Worm (Caenorhabditis elegans) whole organism, late embryonic: ENCODE results near the gene dolk-1.

ENCODE experiments used
- C08G9.2 ChIP-seq: sonication (generic microtip); optimal IDR thresholded peaks from 2 replicates; lab custom pipeline; 2016; ENCODE audit warnings: mild to moderate bottlenecking, missing genetic modification characterization, moderate library complexity, missing compliant biosample characterization
- C38D4.7 ChIP-seq: fragments of 200-800 bp; sonication (Bioruptor generic); optimal IDR thresholded peaks from 2 replicates; lab custom pipeline; 2018; ENCODE audit warnings: mild to moderate bottlenecking, missing genetic modification characterization, moderate library complexity, missing compliant biosample characterization
- F13H6.1 ChIP-seq: sonication (generic microtip); optimal IDR thresholded peaks from 2 replicates; lab custom pipeline; 2016; ENCODE audit warnings: missing genetic modification characterization, missing compliant biosample characterization
- K02D7.2 ChIP-seq: sonication (generic microtip); optimal IDR thresholded peaks from 2 replicates; lab custom pipeline; 2017; ENCODE audit warnings: mild to moderate bottlenecking, missing genetic modification characterization, missing compliant biosample characterization
- K09A11.1 ChIP-seq: sonication (generic microtip); optimal IDR thresholded peaks from 2 replicates; lab custom pipeline; 2017; ENCODE audit warnings: antibody characterized with exemption, mild to moderate bottlenecking, missing genetic modification characterization, missing compliant biosample characterization; ENCODE audit not compliant: insufficient read depth
- ahr-1 ChIP-seq: sonication (generic microtip); optimal IDR thresholded peaks from 2 replicates; lab custom pipeline; 2016; ENCODE audit warnings: missing genetic modification characterization, missing compliant biosample characterization
- ceh-14 ChIP-seq: sonication (generic microtip); optimal IDR thresholded peaks from 2 replicates; lab custom pipeline; 2016; ENCODE audit warnings: missing genotype, missing genetic modification characterization, missing compliant biosample characterization
- ceh-18 ChIP-seq: sonication (generic microtip); optimal IDR thresholded peaks from 2 replicates; lab custom pipeline; 2016; ENCODE audit warnings: missing genetic modification characterization, missing compliant biosample characterization
- ceh-24 ChIP-seq: sonication (generic microtip); optimal IDR thresholded peaks from 2 replicates; lab custom pipeline; 2016; ENCODE audit warnings: mild to moderate bottlenecking, missing genetic modification characterization, missing compliant biosample characterization
- ceh-30 ChIP-seq: fragments of 150-350 bp; optimal IDR thresholded peaks from 2 replicates; lab custom pipeline; 2014; ENCODE audit warnings: missing biosample characterization, missing genetic modification characterization
- ceh-31 ChIP-seq: sonication (generic microtip); optimal IDR thresholded peaks from 2 replicates; lab custom pipeline; 2016; ENCODE audit warnings: missing genetic modification characterization, missing compliant biosample characterization
- ceh-34 ChIP-seq: sonication (generic microtip); optimal IDR thresholded peaks from 2 replicates; lab custom pipeline; 2016; ENCODE audit warnings: mild to moderate bottlenecking, missing genetic modification characterization, missing compliant biosample characterization
- ceh-6 ChIP-seq: fragments of 200-800 bp; sonication (Bioruptor generic); optimal IDR thresholded peaks from 2 replicates; lab custom pipeline; 2018; ENCODE audit warnings: mild to moderate bottlenecking, missing genetic modification characterization, missing compliant biosample characterization
- dve-1 ChIP-seq: sonication (generic microtip); optimal IDR thresholded peaks from 2 replicates; lab custom pipeline; 2017; ENCODE audit warnings: antibody characterized with exemption, mild to moderate bottlenecking, missing genetic modification characterization, missing compliant biosample characterization
- elt-2 ChIP-seq: sonication (generic microtip); optimal IDR thresholded peaks from 2 replicates; lab custom pipeline; 2016; ENCODE audit warnings: missing genetic modification reagents, missing genetic modification characterization, missing compliant biosample characterization
- elt-4 ChIP-seq: sonication (generic microtip); optimal IDR thresholded peaks from 2 replicates; lab custom pipeline; 2016; ENCODE audit warnings: missing genetic modification characterization, missing compliant biosample characterization
- eyg-1 ChIP-seq: sonication (generic microtip); optimal IDR thresholded peaks from 2 replicates; lab custom pipeline; 2016; ENCODE audit warnings: missing genotype, missing genetic modification characterization, missing compliant biosample characterization
- fax-1 ChIP-seq: sonication (generic microtip); optimal IDR thresholded peaks from 2 replicates; lab custom pipeline; 2016; ENCODE audit warnings: missing genotype, missing genetic modification characterization, missing compliant biosample characterization
- fkh-10 ChIP-seq: fragments of 150-350 bp; optimal IDR thresholded peaks from 2 replicates; lab custom pipeline; 2014; ENCODE audit warnings: missing biosample characterization, missing genetic modification reagents, missing genetic modification characterization
- fkh-6 ChIP-seq: sonication (generic microtip); optimal IDR thresholded peaks from 2 replicates; lab custom pipeline; 2016; ENCODE audit warnings: missing genetic modification characterization, missing compliant biosample characterization
- hlh-15 ChIP-seq: sonication (generic microtip); optimal IDR thresholded peaks from 2 replicates; lab custom pipeline; 2016; ENCODE audit warnings: missing genetic modification characterization, missing compliant biosample characterization
- hlh-6 ChIP-seq: sonication (generic microtip); optimal IDR thresholded peaks from 2 replicates; lab custom pipeline; 2016; ENCODE audit warnings: missing genotype, missing genetic modification characterization, missing compliant biosample characterization
- nfya-1 ChIP-seq: sonication (generic microtip); optimal IDR thresholded peaks from 2 replicates; lab custom pipeline; 2017; ENCODE audit warnings: missing genetic modification characterization, mild to moderate bottlenecking, missing compliant biosample characterization, antibody characterized with exemption, moderate library complexity
- nhr-232 ChIP-seq: sonication (generic microtip); optimal IDR thresholded peaks from 2 replicates; lab custom pipeline; 2016; ENCODE audit warnings: missing genetic modification characterization, missing compliant biosample characterization
- npax-4 ChIP-seq: sonication (generic microtip); optimal IDR thresholded peaks from 2 replicates; lab custom pipeline; 2016; ENCODE audit warnings: missing genetic modification characterization, missing compliant biosample characterization
- pros-1 ChIP-seq: fragments of 150-350 bp; optimal IDR thresholded peaks from 2 replicates; lab custom pipeline; 2014; ENCODE audit warnings: missing biosample characterization, missing genetic modification reagents, missing genetic modification characterization
- ref-2 ChIP-seq: sonication (generic microtip); optimal IDR thresholded peaks from 2 replicates; lab custom pipeline; 2016; ENCODE audit warnings: missing genetic modification characterization, missing compliant biosample characterization
- sdc-2 ChIP-seq: sonication (generic microtip); optimal IDR thresholded peaks from 2 replicates; lab custom pipeline; 2016; ENCODE audit warnings: missing genotype, missing genetic modification characterization, missing compliant biosample characterization
- unc-3 ChIP-seq, 2 experiments: fragments of 200-800 bp in 1 of 2; sonication (Bioruptor generic) in 1 of 2; sonication (generic microtip) in 1 of 2; conservative IDR thresholded peaks in 1 of 2; optimal IDR thresholded peaks in 1 of 2; 2 replicates each; pipeline versions ENCODE4 v1.3.6 to Lab custom; 2016 to 2022; ENCODE audit warnings: missing compliant biosample characterization in 2 of 2, missing genetic modification characterization in 2 of 2, missing genetic modification reagents in 1 of 2
- unc-42 ChIP-seq: sonication (generic microtip); optimal IDR thresholded peaks from 2 replicates; lab custom pipeline; 2016; ENCODE audit warnings: missing genotype, missing genetic modification characterization, missing compliant biosample characterization

dolk-1 gene

ce11 chrIII:11918247-11918769, 15.1 kb downstream of the dolk-1 start, which contains the start of gene znf-593:
Gene znf-593, minus strand, starts transcription at chrIII:11918719.
- TF ChIP-seq ceh-14 (tag; lab: Kevin White, UChicago) = no peak
- peak; percentile 28 for TF ChIP-seq K02D7.2 (tag; lab: Kevin White, UChicago)

- TF ChIP-seq elt-2 (tag; lab: Kevin White, UChicago) (no peak), ceh-31 (tag; lab: Kevin White, UChicago) (no peak), sdc-2 (no peak), npax-4 (tag; lab: Kevin White, UChicago) (no peak), ahr-1 (tag; lab: Kevin White, UChicago) (no peak), F13H6.1 (tag; lab: Kevin White, UChicago) (no peak), unc-42 (tag; lab: Kevin White, UChicago) (no peak), fkh-6 (no peak)
Observed at ce11 chrIII:11917525-11917924, 15.9 kb downstream of the dolk-1 start.

- TF ChIP-seq ceh-30 (tag; lab: Kevin White, UChicago) = no peak
- TF ChIP-seq hlh-6 (tag; lab: Kevin White, UChicago) = peak; percentile 14
Observed at ce11 chrIII:11917090-11917489, 16.3 kb downstream of the dolk-1 start.

ce11 chrIII:11916260-11916659, 17.2 kb downstream of the dolk-1 start:
- no peak for TF ChIP-seq eyg-1 (tag; lab: Kevin White, UChicago)
- no peak for TF ChIP-seq pros-1 (tag; lab: Kevin White, UChicago)
- no peak for TF ChIP-seq nhr-232 (tag; lab: Kevin White, UChicago)
- TF ChIP-seq fax-1 (tag; lab: Kevin White, UChicago) = no peak
- TF ChIP-seq K09A11.1 (tag; lab: Kevin White, UChicago) = no peak
- no peak for TF ChIP-seq C38D4.7 (GFP tag; lab: Kevin White, UChicago)
- TF ChIP-seq dve-1 = no peak
- TF ChIP-seq hlh-15 (tag; lab: Kevin White, UChicago) = no peak
- no peak for TF ChIP-seq elt-2 (tag; lab: Kevin White, UChicago)
- TF ChIP-seq ceh-24 = no peak
- TF ChIP-seq elt-4 = no peak
- TF ChIP-seq ceh-18 (tag; lab: Kevin White, UChicago) = no peak
- TF ChIP-seq unc-3 (GFP tag; conservative IDR thresholded peaks at IDR 0.05; lab: Robert Waterston, UW) = no peak
- no peak for TF ChIP-seq unc-3 (tag; optimal IDR thresholded peaks at IDR 0.05; lab: Kevin White, UChicago)
- no peak for TF ChIP-seq ceh-34

- TF ChIP-seq K02D7.2 (tag; lab: Kevin White, UChicago) (peak; percentile 14), ref-2 (tag; lab: Kevin White, UChicago) (peak; percentile 8), nhr-232 (tag; lab: Kevin White, UChicago) (no peak), fkh-10 (GFP tag; lab: Kevin White, UChicago) (no peak), nfya-1 (tag; lab: Kevin White, UChicago) (peak; percentile 17)
- TF ChIP-seq, all 69 proteins: peak for 3
Observed at ce11 chrIII:11915666-11916065, 17.8 kb downstream of the dolk-1 start, which contains the start of the genes ndab-1 and npp-16. Gene ndab-1, minus strand, starts transcription at chrIII:11915712. Gene npp-16, plus strand, starts transcription at chrIII:11915928.

ce11 chrIII:11914220-11914619, 19.2 kb downstream of the dolk-1 start, which contains the start of gene Y56A3A.16:
Gene Y56A3A.16, minus strand, starts transcription at chrIII:11914320.
- TF ChIP-seq ceh-6 (GFP tag; lab: Kevin White, UChicago) = no peak
- TF ChIP-seq C08G9.2 (tag; lab: Kevin White, UChicago) = no peak
